Worm (Caenorhabditis elegans) whole organism, L1 larva: ENCODE measurements around the gene T13C5.3.

Source experiments
- aly-2 ChIP-seq: fragments of 150-350 bp; optimal IDR thresholded peaks from 2 replicates; lab custom pipeline; 2014; ENCODE audit warnings: missing biosample characterization, missing genetic modification characterization
- ceh-82 ChIP-seq, 3 experiments: fragments of 150-350 bp in 1 of 3; sonication (generic microtip) in 2 of 3; optimal IDR thresholded peaks; 2 replicates each; lab custom pipeline; 2014 to 2017; ENCODE audit warnings: missing biosample characterization in 3 of 3, missing genetic modification characterization in 3 of 3
- efl-1 ChIP-seq, 4 experiments: fragments of 150-350 bp; optimal IDR thresholded peaks in 3 of 4; peaks in 1 of 4; 1 replicate in 1 of 4; 2 replicates in 3 of 4; lab custom pipeline; 2014; ENCODE audit warnings: missing biosample characterization in 2 of 4, missing genetic modification characterization in 2 of 4, missing genetic modification reagents in 2 of 4
- egl-27 ChIP-seq, 2 experiments: fragments of 150-350 bp in 1 of 2; sonication (generic microtip); optimal IDR thresholded peaks; 3 replicates each; lab custom pipeline; 2017 to 2018; ENCODE audit warnings: missing biosample characterization in 2 of 2, missing genetic modification characterization in 2 of 2, missing genetic modification reagents in 2 of 2
- lin-13 ChIP-seq: fragments of 150-350 bp; optimal IDR thresholded peaks from 2 replicates; lab custom pipeline; 2014; ENCODE audit warnings: missing biosample characterization, missing genetic modification reagents, missing genetic modification characterization
- mdl-1 ChIP-seq, 2 experiments: fragments of 150-350 bp; optimal IDR thresholded peaks; 2 replicates each; lab custom pipeline; 2014 to 2017; ENCODE audit warnings: missing biosample characterization in 2 of 2, missing genetic modification characterization in 2 of 2, inconsistent platforms in 1 of 2
- nhr-90 ChIP-seq: sonication (generic microtip); optimal IDR thresholded peaks from 2 replicates; lab custom pipeline; 2016; ENCODE audit warnings: mild to moderate bottlenecking, missing genetic modification characterization, missing compliant biosample characterization; ENCODE audit not compliant: poor library complexity
- pag-3 ChIP-seq: sonication (generic microtip); optimal IDR thresholded peaks from 2 replicates; lab custom pipeline; 2017; ENCODE audit warnings: missing genetic modification characterization, mild to moderate bottlenecking, missing compliant biosample characterization, antibody characterized with exemption, borderline replicate concordance; ENCODE audit not compliant: insufficient read depth
- skn-1 ChIP-seq: fragments of 150-350 bp; optimal IDR thresholded peaks from 2 replicates; lab custom pipeline; 2014; ENCODE audit warnings: missing biosample characterization, missing genetic modification characterization
- snpc-4 ChIP-seq: fragments of 150-350 bp; optimal IDR thresholded peaks from 2 replicates; lab custom pipeline; 2014; ENCODE audit warnings: missing biosample characterization, missing genetic modification characterization
- tlp-1 ChIP-seq: fragments of 150-350 bp; optimal IDR thresholded peaks from 2 replicates; lab custom pipeline; 2014; ENCODE audit warnings: missing biosample characterization, missing genetic modification characterization
- unc-98 ChIP-seq: fragments of 200-800 bp; sonication (Bioruptor generic); IDR thresholded peaks from 2 replicates; pipeline ENCODE4 v1.3.6; 2022; ENCODE audit warnings: missing genetic modification characterization, missing compliant biosample characterization
- ztf-11 ChIP-seq, 2 experiments: sonication (generic microtip); optimal IDR thresholded peaks; 2 replicates each; lab custom pipeline; 2016 to 2017; ENCODE audit warnings: missing genetic modification characterization in 2 of 2, missing biosample characterization in 1 of 2, missing compliant biosample characterization in 1 of 2

DNA sequence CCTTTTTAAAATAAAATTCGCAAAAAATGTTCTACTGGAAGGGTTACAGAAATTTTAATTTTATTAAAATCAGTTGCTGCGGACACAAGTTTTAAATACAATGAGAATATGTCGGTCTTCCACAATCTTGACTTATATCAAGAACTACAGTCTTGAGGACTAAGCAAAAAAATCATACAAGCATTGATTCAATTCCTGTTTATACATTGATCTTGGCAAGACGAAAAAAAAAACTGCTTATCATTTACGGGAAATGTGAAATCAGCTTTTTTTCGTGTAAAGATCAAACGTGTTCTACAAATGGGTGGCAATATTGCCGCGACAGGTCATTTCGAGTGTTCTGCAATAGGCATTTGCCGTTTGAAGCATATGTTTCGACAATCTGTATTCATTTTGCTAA is 6.4 kb downstream of the T13C5.3 start, which contains the start of gene T13C5.2:
- TF ChIP-seq mdl-1 (tag; optimal IDR thresholded peaks at IDR 0.05; lab: Kevin White, UChicago): no peak
- no peak for TF ChIP-seq pag-3 (tag; lab: Kevin White, UChicago)
- TF ChIP-seq nhr-90 (tag; lab: Kevin White, UChicago): no peak
- no peak for TF ChIP-seq egl-27 (tag; optimal IDR thresholded peaks at IDR 0.05; lab: Kevin White, UChicago)
- TF ChIP-seq ceh-82 (tag; optimal IDR thresholded peaks at IDR 0.05; lab: Kevin White, UChicago): no peak
- no peak for TF ChIP-seq lin-13 (GFP tag; lab: Kevin White, UChicago)
- TF ChIP-seq unc-98 (GFP tag; lab: Robert Waterston, UW): no peak
- no peak for TF ChIP-seq aly-2 (tag; lab: Kevin White, UChicago)
- no peak for TF ChIP-seq tlp-1 (tag; lab: Kevin White, UChicago)
- TF ChIP-seq efl-1 (optimal IDR thresholded peaks at IDR 0.05; lab: Kevin White, UChicago): no peak
- no peak for TF ChIP-seq efl-1 (GFP tag; optimal IDR thresholded peaks at IDR 0.05 in 1 of 2; lab: Kevin White, UChicago)
- no peak for TF ChIP-seq skn-1 (tag; lab: Kevin White, UChicago)
- TF ChIP-seq snpc-4 (tag; lab: Kevin White, UChicago): no peak
- no peak for TF ChIP-seq ztf-11 (tag; optimal IDR thresholded peaks at IDR 0.05; lab: Kevin White, UChicago)
